Fruit fly (Drosophila melanogaster): ENCODE measurements around the gene CG9922.

CG9922 gene

dm6 chr3R:14024919-14025387 lies 11.2 kb downstream of the CG9922 start (continued):
- TF ChIP-seq CG17328 (GFP tag; IDR thresholded peaks at IDR 0.05) (peak; percentile 46; the same call in 1 of the 2 replicates), CG13296 (GFP tag; optimal IDR thresholded peaks at IDR 0.05) (peak; percentile 63), CG12769 (tag; optimal IDR thresholded peaks at IDR 0.05) (peak; percentile 8), HLHmδ (GFP tag; optimal IDR thresholded peaks at IDR 0.05) (peak; percentile 62), CG7786 (GFP tag; optimal IDR thresholded peaks at IDR 0.05) (peak; percentile 41), stwl (tag; optimal IDR thresholded peaks at IDR 0.05) (peak; percentile 4), eyg (GFP tag; optimal IDR thresholded peaks at IDR 0.05) (peak; percentile 5), odd (GFP tag; optimal IDR thresholded peaks at IDR 0.05) (peak; percentile 45), CG10209 (GFP tag; optimal IDR thresholded peaks at IDR 0.05) (peak; percentile 8), scrt (GFP tag; optimal IDR thresholded peaks at IDR 0.05) (peak; percentile 54), Hr78 (GFP tag; optimal IDR thresholded peaks at IDR 0.05) (peak in 1 of 2 experiments; percentile 99), CG6254 (GFP tag; optimal IDR thresholded peaks at IDR 0.05) (peak; percentile 36), sob (GFP tag; IDR thresholded peaks at IDR 0.05) (peak; percentile 30; the same call in 1 of the 2 replicates), sug (tag; optimal IDR thresholded peaks at IDR 0.05) (peak; percentile 84), PHDP (tag; optimal IDR thresholded peaks at IDR 0.05) (peak; percentile 30), bcd (GFP tag; optimal IDR thresholded peaks at IDR 0.05) (no peak), CG12071 (GFP tag; optimal IDR thresholded peaks at IDR 0.05) (peak; percentile 19), CTCF (GFP tag; optimal IDR thresholded peaks at IDR 0.05) (peak; percentile 49), HHEX (GFP tag; optimal IDR thresholded peaks at IDR 0.05) (peak; percentile 60), CG3995 (GFP tag; optimal IDR thresholded peaks at IDR 0.05) (peak; percentile 7), crc (GFP tag; optimal IDR thresholded peaks at IDR 0.05) (no peak), exex (tag; optimal IDR thresholded peaks at IDR 0.05) (peak; percentile 86), prd (optimal IDR thresholded peaks at IDR 0.05) (no peak), prd (GFP tag; IDR thresholded peaks at IDR 0.05) (no peak), CG34422 (GFP tag; IDR thresholded peaks at IDR 0.05) (peak; percentile 77; the same call in 1 of the 3 replicates), CG17359 (tag; optimal IDR thresholded peaks at IDR 0.05) (peak; percentile 33), Bgb (GFP tag; IDR thresholded peaks at IDR 0.05; ENCODE audit: partially characterized antibody) (peak; percentile 26; the same call in 1 of the 2 replicates), CG7987 (GFP tag; optimal IDR thresholded peaks at IDR 0.05) (peak; percentile 0), CG11560 (tag; IDR thresholded peaks at IDR 0.05) (no peak), tap (tag; optimal IDR thresholded peaks at IDR 0.05) (peak; percentile 26), CG8290 (GFP tag; optimal IDR thresholded peaks at IDR 0.05) (no peak), CG8290 (tag; optimal IDR thresholded peaks at IDR 0.05) (peak in 1 of 2 experiments; percentile 43), abd-A (tag; optimal IDR thresholded peaks at IDR 0.05) (peak; percentile 97), lilli (GFP tag; optimal IDR thresholded peaks at IDR 0.05) (peak; percentile 68), dm (GFP tag; optimal IDR thresholded peaks at IDR 0.05) (peak; percentile 30), CG6813 (GFP tag; optimal IDR thresholded peaks at IDR 0.05) (peak; percentile 59), CG3163 (GFP tag; optimal IDR thresholded peaks at IDR 0.05) (no peak), CG14667 (GFP tag; IDR thresholded peaks at IDR 0.05) (no peak), slp2 (GFP tag; optimal IDR thresholded peaks at IDR 0.05) (peak; percentile 8), sim (GFP tag; IDR thresholded peaks at IDR 0.05) (peak; percentile 68), crol (GFP tag; IDR thresholded peaks at IDR 0.05) (peak; percentile 82), mirr (GFP tag; optimal IDR thresholded peaks at IDR 0.05) (peak; percentile 91), chm (GFP tag; IDR thresholded peaks at IDR 0.05) (0 out of 2 replicates have a peak, but pooled peaks have one; percentile 36), H15 (GFP tag; IDR thresholded peaks at IDR 0.05) (no peak), Max (GFP tag; optimal IDR thresholded peaks at IDR 0.05) (peak; percentile 80), Ptx1 (GFP tag; IDR thresholded peaks at IDR 0.05) (no peak), gro (GFP tag; optimal IDR thresholded peaks at IDR 0.05) (peak; percentile 56)
